Fruit fly (Drosophila melanogaster) whole organism, embryonic: ENCODE data around the gene CG6425.

Source experiments
- CG10209 ChIP-seq: fragments of 200-800 bp; sonication (Bioruptor generic); optimal IDR thresholded peaks from 3 replicates; lab custom pipeline; 2017; ENCODE audit warnings: missing biosample characterization, mild to moderate bottlenecking, missing genetic modification characterization, missing genetic modification reagents
- CG11398 ChIP-seq: fragments of 200-800 bp; sonication (Bioruptor generic); optimal IDR thresholded peaks from 2 replicates; lab custom pipeline; 2016; ENCODE audit warnings: missing biosample characterization, missing genetic modification characterization
- CG12219 ChIP-seq: fragments of 200-800 bp; sonication (Bioruptor generic); optimal IDR thresholded peaks from 3 replicates; lab custom pipeline; 2018; ENCODE audit warnings: missing biosample characterization, mild to moderate bottlenecking, missing genetic modification characterization
- CG12659 ChIP-seq: fragments of 200-800 bp; sonication (Bioruptor generic); optimal IDR thresholded peaks from 3 replicates; lab custom pipeline; 2017; ENCODE audit warnings: mild to moderate bottlenecking, missing biosample characterization, missing genetic modification reagents, missing genetic modification characterization
- CG13287 ChIP-seq: fragments of 200-800 bp; sonication (Bioruptor generic); IDR thresholded peaks from 2 replicates; pipeline ENCODE4 v1.3.6; 2022; ENCODE audit warnings: missing biosample characterization, missing genetic modification characterization; ENCODE audit not compliant: partially characterized antibody
- CG14667 ChIP-seq: fragments of 200-800 bp; sonication (Bioruptor generic); IDR thresholded peaks from 2 replicates; pipeline ENCODE4 v1.3.6; 2022; ENCODE audit warnings: missing biosample characterization, missing genetic modification characterization
- CG15269 ChIP-seq: fragments of 200-800 bp; sonication (Bioruptor generic); optimal IDR thresholded peaks from 2 replicates; lab custom pipeline; 2018; ENCODE audit warnings: missing biosample characterization, mild to moderate bottlenecking, missing genetic modification characterization, moderate library complexity
- CG15514 ChIP-seq: fragments of 200-800 bp; sonication (Bioruptor generic); optimal IDR thresholded peaks from 3 replicates; lab custom pipeline; 2017; ENCODE audit warnings: missing biosample characterization, missing genetic modification characterization, mild to moderate bottlenecking, moderate library complexity, missing genetic modification reagents
- CG17829 ChIP-seq: fragments of 200-800 bp; optimal IDR thresholded peaks from 2 replicates; lab custom pipeline; 2019; ENCODE audit warnings: missing biosample characterization, mild to moderate bottlenecking, missing genetic modification characterization, moderate library complexity
- CG2120 ChIP-seq: fragments of 200-800 bp; sonication (Bioruptor generic); optimal IDR thresholded peaks from 3 replicates; lab custom pipeline; 2016; ENCODE audit warnings: missing biosample characterization, missing genetic modification characterization
- CG2712 ChIP-seq: fragments of 200-800 bp; optimal IDR thresholded peaks from 3 replicates; lab custom pipeline; 2019; ENCODE audit warnings: missing biosample characterization, mild to moderate bottlenecking, missing genetic modification characterization, moderate library complexity
- CG3163 ChIP-seq: fragments of 200-800 bp; sonication (Bioruptor generic); optimal IDR thresholded peaks from 3 replicates; lab custom pipeline; 2016; ENCODE audit warnings: missing biosample characterization, missing genetic modification characterization
- CG32532 ChIP-seq: fragments of 200-800 bp; sonication (Bioruptor generic); IDR thresholded peaks from 2 replicates; pipeline ENCODE4 v1.3.6; 2022; ENCODE audit warnings: missing biosample characterization, missing genetic modification characterization
- CG34422 ChIP-seq: fragments of 200-800 bp; sonication (Bioruptor generic); IDR thresholded peaks from 3 replicates; pipeline ENCODE4 v1.3.6; 2022; ENCODE audit warnings: missing biosample characterization, missing genetic modification characterization
- CG3847 ChIP-seq: fragments of 200-800 bp; sonication (Bioruptor generic); IDR thresholded peaks from 2 replicates; pipeline ENCODE4 v1.3.6; 2022; ENCODE audit warnings: missing biosample characterization, missing genetic modification characterization
- CG3995 ChIP-seq: fragments of 200-800 bp; sonication (Bioruptor generic); optimal IDR thresholded peaks from 3 replicates; lab custom pipeline; 2016; ENCODE audit warnings: missing biosample characterization, missing genetic modification characterization
- CG42726 ChIP-seq: fragments of 200-800 bp; sonication (Bioruptor generic); IDR thresholded peaks from 2 replicates; pipeline ENCODE4 v1.3.6; 2022; ENCODE audit warnings: missing biosample characterization, missing genetic modification characterization; ENCODE audit not compliant: partially characterized antibody
- CG4617 ChIP-seq: fragments of 200-800 bp; sonication (Bioruptor generic); optimal IDR thresholded peaks from 3 replicates; lab custom pipeline; 2016; ENCODE audit warnings: missing biosample characterization, missing genetic modification characterization, borderline replicate concordance
- CG9797 ChIP-seq: fragments of 200-800 bp; sonication (Bioruptor generic); optimal IDR thresholded peaks from 3 replicates; lab custom pipeline; 2018; ENCODE audit warnings: missing biosample characterization, mild to moderate bottlenecking, missing genetic modification characterization
- CHES-1-like ChIP-seq: fragments of 200-800 bp; sonication (Bioruptor generic); optimal IDR thresholded peaks from 2 replicates; lab custom pipeline; 2016; ENCODE audit warnings: missing biosample characterization, missing genetic modification characterization
- Dfd ChIP-seq, 2 experiments: fragments of >200 bp; optimal IDR thresholded peaks; 2 replicates each; lab custom pipeline; 2017; ENCODE audit warnings: missing biosample characterization in 2 of 2, missing genetic modification characterization in 2 of 2
- Dll ChIP-seq: fragments of 200-800 bp; sonication (Bioruptor generic); IDR thresholded peaks from 4 replicates; pipeline ENCODE4 v1.3.6; 2022; ENCODE audit warnings: missing biosample characterization, missing genetic modification characterization; ENCODE audit not compliant: partially characterized antibody
- Doc3 ChIP-seq: fragments of 200-800 bp; sonication (Bioruptor generic); IDR thresholded peaks from 3 replicates; pipeline ENCODE4 v1.3.6; 2022; ENCODE audit warnings: missing biosample characterization, missing genetic modification characterization; ENCODE audit not compliant: partially characterized antibody
- MBD-R2 ChIP-seq: fragments of 200-800 bp; sonication (Bioruptor generic); IDR thresholded peaks from 2 replicates; pipeline ENCODE4 v1.3.6; 2022; ENCODE audit warnings: missing biosample characterization, missing genetic modification characterization
- Med ChIP-seq: fragments of 200-800 bp; sonication (Bioruptor generic); peaks from one replicate; lab custom pipeline; 2016; ENCODE audit warnings: missing biosample characterization, missing genetic modification characterization, mild to moderate bottlenecking, inconsistent platforms, moderate library complexity
- Ravus ChIP-seq: fragments of 200-800 bp; sonication (Bioruptor generic); IDR thresholded peaks from 2 replicates; pipeline ENCODE4 v1.3.6; 2022; ENCODE audit warnings: missing biosample characterization, missing genetic modification characterization
- Rfx ChIP-seq: fragments of 200-800 bp; sonication (Bioruptor generic); IDR thresholded peaks from 2 replicates; pipeline ENCODE4 v1.3.6; 2022; ENCODE audit warnings: missing biosample characterization, missing genetic modification characterization
- Stat92E ChIP-seq, 3 experiments: fragments of >200 bp in 2 of 3; fragments of 200-800 bp in 1 of 3; sonication (Bioruptor generic) in 1 of 3; optimal IDR thresholded peaks; 2 replicates each; lab custom pipeline; 2017 to 2019; ENCODE audit warnings: missing biosample characterization in 3 of 3, missing genetic modification characterization in 3 of 3, mild to moderate bottlenecking in 1 of 3, moderate library complexity in 1 of 3
- YL-1 ChIP-seq: fragments of 200-800 bp; sonication (Bioruptor generic); optimal IDR thresholded peaks from 3 replicates; lab custom pipeline; 2017; ENCODE audit warnings: missing biosample characterization, mild to moderate bottlenecking, missing genetic modification characterization
- aop ChIP-seq: fragments of 200-800 bp; sonication (Bioruptor generic); IDR thresholded peaks from 2 replicates; pipeline ENCODE4 v1.3.6; 2022; ENCODE audit warnings: missing biosample characterization, missing genetic modification characterization
- bbx ChIP-seq: fragments of 200-800 bp; sonication (Bioruptor generic); IDR thresholded peaks from 2 replicates; pipeline ENCODE4 v1.3.6; 2022; ENCODE audit warnings: missing biosample characterization, missing genetic modification characterization; ENCODE audit not compliant: partially characterized antibody
- chinmo ChIP-seq: fragments of 200-800 bp; sonication (Bioruptor generic); IDR thresholded peaks from 4 replicates; pipeline ENCODE4 v1.3.6; 2022; ENCODE audit warnings: missing biosample characterization, missing genetic modification characterization; ENCODE audit not compliant: partially characterized antibody
- crol ChIP-seq: fragments of 200-800 bp; sonication (Bioruptor generic); IDR thresholded peaks from 2 replicates; pipeline ENCODE4 v1.3.6; 2022; ENCODE audit warnings: missing biosample characterization, missing genetic modification characterization
- cwo ChIP-seq: fragments of 200-800 bp; sonication (Bioruptor generic); optimal IDR thresholded peaks from 3 replicates; lab custom pipeline; 2017; ENCODE audit warnings: missing biosample characterization, missing genetic modification characterization, mild to moderate bottlenecking, moderate library complexity, missing genetic modification reagents
- hb ChIP-seq: fragments of 200-800 bp; sonication (Bioruptor generic); IDR thresholded peaks from 3 replicates; pipeline ENCODE4 v1.3.6; 2022; ENCODE audit warnings: missing biosample characterization, missing genetic modification characterization; ENCODE audit not compliant: partially characterized antibody
- insv ChIP-seq, 2 experiments: fragments of 200-800 bp; sonication (Bioruptor generic); optimal IDR thresholded peaks; 3 replicates each; lab custom pipeline; 2016 to 2018; ENCODE audit warnings: missing biosample characterization in 2 of 2, missing genetic modification characterization in 2 of 2
- lilli ChIP-seq: fragments of 200-800 bp; sonication (Bioruptor generic); optimal IDR thresholded peaks from 3 replicates; lab custom pipeline; 2016; ENCODE audit warnings: missing biosample characterization, missing genetic modification characterization
- mld ChIP-seq: fragments of 200-800 bp; sonication (Bioruptor generic); IDR thresholded peaks from 3 replicates; pipeline ENCODE4 v1.3.6; 2022; ENCODE audit warnings: missing biosample characterization, missing genetic modification characterization; ENCODE audit not compliant: partially characterized antibody
- phol ChIP-seq: fragments of 200-800 bp; sonication (Bioruptor generic); optimal IDR thresholded peaks from 3 replicates; lab custom pipeline; 2018; ENCODE audit warnings: missing biosample characterization, mild to moderate bottlenecking, missing genetic modification characterization, moderate library complexity
- row ChIP-seq: fragments of 200-800 bp; sonication (Bioruptor generic); IDR thresholded peaks from 3 replicates; pipeline ENCODE4 v1.3.6; 2022; ENCODE audit warnings: missing biosample characterization, missing genetic modification characterization
- sens ChIP-seq: fragments of 200-800 bp; sonication (Bioruptor generic); peaks from one replicate; lab custom pipeline; 2016; ENCODE audit warnings: missing biosample characterization, missing genetic modification characterization
- sna ChIP-seq: fragments of 200-800 bp; sonication (Bioruptor generic); IDR thresholded peaks from 2 replicates; pipeline ENCODE4 v1.3.6; 2022; ENCODE audit warnings: missing biosample characterization, missing genetic modification characterization; ENCODE audit not compliant: partially characterized antibody
- stwl ChIP-seq: fragments of 200-800 bp; sonication (Bioruptor generic); optimal IDR thresholded peaks from 3 replicates; lab custom pipeline; 2018; ENCODE audit warnings: missing biosample characterization, mild to moderate bottlenecking, missing genetic modification characterization, moderate library complexity
- trem ChIP-seq: fragments of 200-800 bp; optimal IDR thresholded peaks from 3 replicates; lab custom pipeline; 2019; ENCODE audit warnings: missing biosample characterization, mild to moderate bottlenecking, missing genetic modification characterization, moderate library complexity
- unpg ChIP-seq: fragments of 200-800 bp; sonication (Bioruptor generic); optimal IDR thresholded peaks from 3 replicates; lab custom pipeline; 2018; ENCODE audit warnings: missing biosample characterization, mild to moderate bottlenecking, missing genetic modification characterization, moderate library complexity
- vnd ChIP-seq: fragments of 200-800 bp; sonication (Bioruptor generic); IDR thresholded peaks from 3 replicates; pipeline ENCODE4 v1.3.6; 2022; ENCODE audit warnings: missing biosample characterization, missing genetic modification characterization; ENCODE audit not compliant: partially characterized antibody
- zen2 ChIP-seq: fragments of 200-800 bp; sonication (Bioruptor generic); IDR thresholded peaks from 3 replicates; pipeline ENCODE4 v1.3.6; 2022; ENCODE audit warnings: missing biosample characterization, missing genetic modification characterization; ENCODE audit not compliant: partially characterized antibody
- zfh1 ChIP-seq: fragments of 200-800 bp; sonication (Bioruptor generic); IDR thresholded peaks from 3 replicates; pipeline ENCODE4 v1.3.6; 2022; ENCODE audit warnings: missing biosample characterization, missing genetic modification characterization

Gene CG6425

DNA sequence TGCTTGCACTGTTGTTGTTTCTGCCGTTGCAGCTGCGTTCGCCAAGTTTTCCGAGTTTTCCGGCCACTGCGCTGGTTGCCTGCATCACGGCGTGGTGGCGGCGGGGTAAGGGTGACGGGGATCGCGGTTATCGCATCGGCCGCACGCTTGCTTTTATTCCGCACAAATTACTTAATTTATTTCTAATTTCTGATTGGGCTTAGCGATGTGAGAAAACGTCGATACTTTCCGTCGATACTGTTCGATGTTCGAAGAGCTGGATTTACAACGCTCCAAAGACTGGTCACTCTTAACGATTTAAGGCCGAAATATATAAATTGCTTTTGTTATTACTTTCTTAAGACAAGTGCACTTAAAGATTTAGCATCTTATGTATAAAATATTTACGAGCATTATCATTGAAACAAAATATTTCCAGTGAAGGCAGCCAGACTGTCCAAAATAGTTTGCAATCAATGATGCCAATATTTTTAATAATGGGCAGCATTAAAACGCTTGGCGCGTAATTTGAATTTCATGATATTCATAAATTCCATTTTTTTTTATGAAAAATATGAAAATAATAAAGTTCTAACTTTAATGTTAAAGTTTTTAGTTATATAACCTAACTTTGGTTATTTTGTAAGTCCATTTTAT is 7.9 kb upstream of the CG6425 start, which contains the start of gene CG6420 (continued):
- TF ChIP-seq sens (GFP tag; lab: Kevin White, UChicago) (peak; percentile 72), CG10209 (GFP tag; lab: Kevin White, UChicago) (no peak), aop (GFP tag; lab: Robert Waterston, UW) (no peak), CG17829 (peak; percentile 48), zen2 (GFP tag; lab: Robert Waterston, UW) (peak; percentile 74), sna (peak; percentile 82), CG12659 (GFP tag; lab: Kevin White, UChicago) (peak; percentile 60), Stat92E (GFP tag; optimal IDR thresholded peaks at IDR 0.05; lab: Kevin White, UChicago) (peak in 1 of 3 experiments; percentile 32), CG9797 (GFP tag; lab: Kevin White, UChicago) (peak; percentile 55), CG13287 (peak; percentile 90), CG2120 (no peak), mld (GFP tag; lab: Robert Waterston, UW) (0 out of 3 replicates have a peak, but pooled peaks have one; percentile 16), vnd (GFP tag; lab: Robert Waterston, UW) (peak; percentile 76), chinmo (peak; percentile 74; the same call in 3 of the 4 replicates), CG2712 (tag; lab: Kevin White, UChicago) (peak; percentile 41), YL-1 (GFP tag; lab: Kevin White, UChicago) (peak; percentile 32), CG4617 (GFP tag; lab: Kevin White, UChicago) (peak; percentile 78), CG15514 (GFP tag; lab: Kevin White, UChicago) (peak; percentile 18), insv (GFP tag; optimal IDR thresholded peaks at IDR 0.05; lab: Kevin White, UChicago) (peak in 1 of 2 experiments; percentile 81), hb (GFP tag; lab: Robert Waterston, UW) (peak; percentile 74), CG3847 (GFP tag; lab: Robert Waterston, UW) (peak; percentile 83), crol (GFP tag; lab: Robert Waterston, UW) (peak; percentile 61), trem (peak; percentile 27), row (peak; percentile 54; the same call in 1 of the 3 replicates), CG14667 (GFP tag; lab: Robert Waterston, UW) (no peak), stwl (tag; lab: Kevin White, UChicago) (peak; percentile 46), bbx (GFP tag; lab: Robert Waterston, UW) (peak; percentile 88), Doc3 (GFP tag; lab: Robert Waterston, UW) (peak; percentile 84), Med (peak; percentile 87), unpg (GFP tag; lab: Kevin White, UChicago) (no peak), phol (tag; lab: Kevin White, UChicago) (peak; percentile 24), CG12219 (no peak)

DNA sequence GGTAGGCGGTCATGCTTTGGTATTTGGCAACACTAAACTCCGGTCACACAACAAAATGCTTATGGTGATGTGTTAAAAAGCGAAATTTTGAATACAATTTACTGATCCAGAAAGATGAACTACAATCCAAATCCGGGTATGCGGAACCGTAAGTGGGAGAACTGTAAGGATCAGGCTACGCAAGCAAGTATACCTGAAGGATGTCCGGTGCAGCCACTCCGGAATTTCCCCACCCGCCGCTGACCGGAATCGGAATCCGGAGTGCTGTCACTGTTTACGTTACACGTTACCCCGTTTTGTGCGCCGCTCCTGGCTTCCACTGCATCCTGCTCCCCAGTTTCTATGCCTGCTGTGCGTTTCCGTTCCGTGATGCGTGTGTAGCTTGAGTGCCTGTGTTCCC is 675 bp upstream of the CG6425 start, which contains the start of gene Yif1:
Yif1 (plus strand) TSS at position 8 of the 400 bp plus-strand sequence.
- TF ChIP-seq CG15269 (no peak), CG3995 (GFP tag; lab: Kevin White, UChicago) (peak; percentile 50), Dfd (GFP tag; optimal IDR thresholded peaks at IDR 0.05; lab: Kevin White, UChicago) (no peak), CG11398 (GFP tag; lab: Kevin White, UChicago) (no peak), CG42726 (GFP tag; lab: Robert Waterston, UW) (no peak), MBD-R2 (GFP tag; lab: Robert Waterston, UW) (peak; percentile 16; the same call in 1 of the 2 replicates), CG34422 (GFP tag; lab: Robert Waterston, UW) (peak; percentile 27; the same call in 1 of the 3 replicates), CG32532 (no peak), Doc3 (GFP tag; lab: Robert Waterston, UW) (no peak), lilli (GFP tag; lab: Kevin White, UChicago) (no peak), zfh1 (GFP tag; lab: Robert Waterston, UW) (no peak), cwo (GFP tag; lab: Kevin White, UChicago) (no peak), Dll (0 out of 4 replicates have a peak, but pooled peaks have one; percentile 30), Ravus (GFP tag; lab: Robert Waterston, UW) (no peak), CG4617 (GFP tag; lab: Kevin White, UChicago) (peak; percentile 47), CHES-1-like (GFP tag; lab: Kevin White, UChicago) (no peak), zen2 (GFP tag; lab: Robert Waterston, UW) (no peak), Rfx (peak; percentile 6; the same call in 1 of the 2 replicates), CG3163 (GFP tag; lab: Kevin White, UChicago) (no peak)
